Worm (Caenorhabditis elegans) whole organism, late embryonic: ENCODE data around the gene epic-2.

Experiments
- C38D4.7 ChIP-seq: fragments of 200-800 bp; sonication (Bioruptor generic); optimal IDR thresholded peaks from 2 replicates; lab custom pipeline; 2018; ENCODE audit warnings: mild to moderate bottlenecking, missing genetic modification characterization, moderate library complexity, missing compliant biosample characterization
- T23F11.4 ChIP-seq: fragments of 200-800 bp; sonication (Bioruptor generic); optimal IDR thresholded peaks from 2 replicates; lab custom pipeline; 2018; ENCODE audit warnings: mild to moderate bottlenecking, missing genetic modification characterization, missing compliant biosample characterization
- ama-1 ChIP-seq: fragments of 150-350 bp; optimal IDR thresholded peaks from 2 replicates; lab custom pipeline; 2014
- ceh-48 ChIP-seq: sonication (generic microtip); optimal IDR thresholded peaks from 2 replicates; lab custom pipeline; 2016; ENCODE audit warnings: missing genetic modification characterization, inconsistent platforms, missing compliant biosample characterization
- elt-2 ChIP-seq: sonication (generic microtip); optimal IDR thresholded peaks from 2 replicates; lab custom pipeline; 2016; ENCODE audit warnings: missing genetic modification reagents, missing genetic modification characterization, missing compliant biosample characterization
- hlh-13 ChIP-seq: fragments of 200-800 bp; sonication (Bioruptor generic); optimal IDR thresholded peaks from 2 replicates; lab custom pipeline; 2018; ENCODE audit warnings: mild to moderate bottlenecking, missing genetic modification characterization, missing compliant biosample characterization
- nhr-232 ChIP-seq: sonication (generic microtip); optimal IDR thresholded peaks from 2 replicates; lab custom pipeline; 2016; ENCODE audit warnings: missing genetic modification characterization, missing compliant biosample characterization
- pha-4 ChIP-seq: fragments of 150-350 bp; optimal IDR thresholded peaks from 2 replicates; lab custom pipeline; 2018; ENCODE audit warnings: missing biosample characterization, missing genetic modification reagents, missing genetic modification characterization
- pqm-1 ChIP-seq: sonication (generic microtip); optimal IDR thresholded peaks from 2 replicates; lab custom pipeline; 2016; ENCODE audit warnings: missing genetic modification characterization, missing compliant biosample characterization
- ref-2 ChIP-seq: sonication (generic microtip); optimal IDR thresholded peaks from 2 replicates; lab custom pipeline; 2016; ENCODE audit warnings: missing genetic modification characterization, missing compliant biosample characterization
- sox-4 ChIP-seq: sonication (generic microtip); optimal IDR thresholded peaks from 2 replicates; lab custom pipeline; 2017; ENCODE audit warnings: mild to moderate bottlenecking, missing genetic modification characterization, inconsistent platforms, missing compliant biosample characterization
- unc-3 ChIP-seq, 2 experiments: fragments of 200-800 bp in 1 of 2; sonication (Bioruptor generic) in 1 of 2; sonication (generic microtip) in 1 of 2; conservative IDR thresholded peaks in 1 of 2; optimal IDR thresholded peaks in 1 of 2; 2 replicates each; pipeline versions ENCODE4 v1.3.6 to Lab custom; 2016 to 2022; ENCODE audit warnings: missing compliant biosample characterization in 2 of 2, missing genetic modification characterization in 2 of 2, missing genetic modification reagents in 1 of 2
- unc-86 ChIP-seq: sonication (generic microtip); optimal IDR thresholded peaks from 2 replicates; lab custom pipeline; 2016; ENCODE audit warnings: missing genetic modification characterization, missing compliant biosample characterization

DNA sequence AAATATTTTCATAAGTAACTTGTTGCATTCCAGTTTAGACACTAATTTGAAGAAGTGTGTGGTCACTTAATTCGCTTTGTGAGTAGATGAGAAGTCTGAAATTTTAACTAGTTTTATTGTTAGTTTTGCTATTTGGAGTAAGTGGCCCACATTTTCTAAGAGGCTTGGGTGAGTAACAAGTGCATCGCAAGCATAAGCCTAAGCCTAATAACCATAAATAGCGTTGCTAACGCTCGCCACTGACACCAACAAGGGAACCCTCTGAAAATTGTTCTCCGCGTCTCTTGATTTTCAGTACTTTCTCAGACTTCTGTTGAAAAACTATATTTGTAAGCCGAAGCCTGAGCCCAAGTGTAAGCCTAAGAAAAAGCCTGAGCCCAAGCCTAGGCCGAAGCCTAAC is 3.7 kb downstream of the epic-2 start, which contains the start of gene epic-3:
- TF ChIP-seq unc-3 (GFP tag; conservative IDR thresholded peaks at IDR 0.05; lab: Robert Waterston, UW): no peak
- TF ChIP-seq unc-3 (tag; optimal IDR thresholded peaks at IDR 0.05; lab: Kevin White, UChicago): no peak
- TF ChIP-seq ref-2: no peak
- TF ChIP-seq unc-86 (tag; lab: Kevin White, UChicago): no peak
- no peak for TF ChIP-seq pqm-1 (tag; lab: Kevin White, UChicago)
- no peak for TF ChIP-seq T23F11.4 (GFP tag; lab: Kevin White, UChicago)
- no peak for TF ChIP-seq nhr-232 (tag; lab: Kevin White, UChicago)
- TF ChIP-seq sox-4 (tag; lab: Kevin White, UChicago): no peak
- no peak for TF ChIP-seq hlh-13 (GFP tag; lab: Kevin White, UChicago)
- no peak for TF ChIP-seq ceh-48
- TF ChIP-seq ama-1 (lab: Kevin White, UChicago): no peak
- TF ChIP-seq elt-2 (tag; lab: Kevin White, UChicago): no peak
- TF ChIP-seq pha-4: no peak
- TF ChIP-seq C38D4.7: no peak
